Fruit fly (Drosophila melanogaster) whole organism, prepupa: ENCODE data around the gene CG32450.

Source experiments
- CG10631 ChIP-seq: fragments of 200-800 bp; sonication (Bioruptor generic); optimal IDR thresholded peaks from 2 replicates; lab custom pipeline; 2016; ENCODE audit warnings: missing biosample characterization, missing genetic modification characterization
- Gug ChIP-seq: fragments of 200-800 bp; sonication (Bioruptor generic); IDR thresholded peaks from 2 replicates; pipeline ENCODE4 v1.3.6; 2022; ENCODE audit warnings: missing biosample characterization, missing genetic modification characterization
- Met ChIP-seq: fragments of 200-800 bp; sonication (Bioruptor generic); optimal IDR thresholded peaks from 3 replicates; lab custom pipeline; 2016; ENCODE audit warnings: missing biosample characterization, missing genetic modification characterization
- lz ChIP-seq: fragments of 200-800 bp; sonication (Bioruptor generic); optimal IDR thresholded peaks from 3 replicates; lab custom pipeline; 2016; ENCODE audit warnings: missing biosample characterization, missing genetic modification characterization
- vri ChIP-seq: fragments of 200-800 bp; sonication (Bioruptor generic); optimal IDR thresholded peaks from 3 replicates; lab custom pipeline; 2016; ENCODE audit warnings: missing biosample characterization, mild to moderate bottlenecking, missing genetic modification characterization

- no peak for TF ChIP-seq lz (GFP tag; lab: Kevin White, UChicago)
- no peak for TF ChIP-seq CG10631 (GFP tag; lab: Kevin White, UChicago)
- no peak for TF ChIP-seq Met (GFP tag; lab: Kevin White, UChicago)
- no peak for TF ChIP-seq vri (GFP tag; lab: Kevin White, UChicago)
- TF ChIP-seq Gug (GFP tag; lab: Robert Waterston, UW), result no peak
Observed at dm6 chr3L:22346566-22347146, 17.1 kb downstream of the CG32450 start.
